Fruit fly (Drosophila melanogaster): ENCODE data around the gene iPLA2-VIA.

iPLA2-VIA gene

DNA sequence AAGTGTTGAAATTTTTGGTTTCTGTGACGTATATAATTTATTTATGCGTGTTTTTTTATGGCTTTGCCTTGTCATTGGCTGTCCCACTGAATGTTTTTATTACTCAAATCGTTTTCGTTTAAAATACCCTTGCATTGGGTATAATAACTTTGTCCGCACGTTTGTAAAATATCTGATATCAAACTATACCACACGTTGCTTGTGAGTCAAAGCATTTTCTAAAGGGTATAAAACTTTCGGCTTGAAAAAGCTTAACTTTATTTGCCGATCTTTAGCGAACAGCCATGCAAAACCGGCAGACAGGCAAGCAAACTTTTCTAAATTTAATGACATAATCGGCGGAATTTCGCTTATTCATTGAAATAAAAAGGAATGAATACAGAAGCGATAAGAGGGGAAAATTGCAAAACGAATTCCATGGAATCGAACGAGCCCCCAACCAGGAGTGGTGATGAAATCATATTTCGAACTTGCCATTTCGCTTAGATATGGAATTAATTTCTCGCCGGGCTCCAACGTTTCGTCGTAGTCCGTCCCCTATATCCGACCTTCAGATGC, 16.6 kb downstream of the iPLA2-VIA start:
- TF ChIP-seq pan (optimal IDR thresholded peaks at IDR 0.05): no peak
- no peak for TF ChIP-seq psq (optimal IDR thresholded peaks at IDR 0.05)
- TF ChIP-seq Dll (optimal IDR thresholded peaks at IDR 0.05): no peak
- TF ChIP-seq usp (GFP tag; optimal IDR thresholded peaks at IDR 0.05): no peak
- no peak for TF ChIP-seq EcR (GFP tag; optimal IDR thresholded peaks at IDR 0.05)
- no peak for TF ChIP-seq CG8478 (optimal IDR thresholded peaks at IDR 0.05)

- TF ChIP-seq Dll (optimal IDR thresholded peaks at IDR 0.05) (no peak), CG8478 (optimal IDR thresholded peaks at IDR 0.05) (no peak), usp (GFP tag; optimal IDR thresholded peaks at IDR 0.05) (no peak), EcR (GFP tag; optimal IDR thresholded peaks at IDR 0.05) (no peak), pan (optimal IDR thresholded peaks at IDR 0.05) (no peak), psq (optimal IDR thresholded peaks at IDR 0.05) (no peak)
Measured at dm6 chr3L:9846577-9847342, 17.4 kb downstream of the iPLA2-VIA start.

DNA sequence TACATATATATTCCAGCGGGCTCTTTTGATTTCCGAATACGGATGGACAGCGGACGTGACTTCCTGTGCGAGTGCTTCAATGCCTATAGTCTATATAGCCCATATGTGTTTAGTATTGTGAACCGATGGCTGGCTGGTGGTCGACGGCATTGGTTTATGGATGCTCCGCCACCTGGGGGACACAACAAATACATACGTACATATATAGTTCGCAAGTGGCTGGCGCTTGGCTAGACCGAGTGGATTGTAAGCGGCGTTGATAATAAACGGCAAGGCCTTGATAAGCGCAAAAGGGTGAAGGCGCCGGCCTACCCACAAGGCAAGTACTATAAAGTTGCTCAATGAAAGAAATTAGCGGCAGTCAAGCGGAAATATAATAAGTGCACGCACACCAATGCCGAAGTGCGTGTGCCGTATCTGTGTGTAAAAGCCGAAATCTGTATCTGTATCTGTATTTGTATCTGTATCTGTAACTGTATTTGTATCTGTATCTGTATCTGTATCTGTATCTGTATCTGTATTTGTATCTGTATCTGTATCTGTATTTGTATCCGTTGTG, 18.1 kb downstream of the iPLA2-VIA start:
- TF ChIP-seq psq (optimal IDR thresholded peaks at IDR 0.05): no peak
- no peak for TF ChIP-seq pan (optimal IDR thresholded peaks at IDR 0.05)
- no peak for TF ChIP-seq EcR (GFP tag; optimal IDR thresholded peaks at IDR 0.05)
- TF ChIP-seq Dll (optimal IDR thresholded peaks at IDR 0.05): no peak
- TF ChIP-seq usp (GFP tag; optimal IDR thresholded peaks at IDR 0.05): no peak
- no peak for TF ChIP-seq CG8478 (optimal IDR thresholded peaks at IDR 0.05)

- TF ChIP-seq CG8478 (optimal IDR thresholded peaks at IDR 0.05) (no peak), pan (optimal IDR thresholded peaks at IDR 0.05) (no peak), psq (optimal IDR thresholded peaks at IDR 0.05) (no peak), Dll (optimal IDR thresholded peaks at IDR 0.05) (no peak), usp (GFP tag; optimal IDR thresholded peaks at IDR 0.05) (no peak), EcR (GFP tag; optimal IDR thresholded peaks at IDR 0.05) (no peak)
Measured at dm6 chr3L:9842043-9842442, 22.1 kb downstream of the iPLA2-VIA start.

DNA sequence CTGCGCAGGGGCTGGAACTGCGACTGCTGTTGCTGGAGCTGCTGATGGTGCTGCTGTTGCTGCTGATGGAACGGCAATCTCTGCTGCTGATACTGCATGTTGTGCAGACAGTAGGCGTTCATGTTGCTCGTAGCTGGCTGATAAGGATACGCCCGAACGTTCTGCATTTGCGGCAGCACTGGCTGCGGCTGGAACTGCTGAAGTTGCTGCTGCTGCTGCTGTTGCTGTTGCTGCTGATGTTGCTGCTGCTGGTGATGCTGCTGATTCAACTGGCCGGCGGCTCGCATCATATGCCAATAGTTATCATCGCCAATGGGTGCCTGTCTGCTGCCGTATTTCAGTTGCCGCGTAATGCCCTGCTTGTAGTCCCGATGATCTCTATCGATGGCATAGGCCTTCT, 23.4 kb downstream of the iPLA2-VIA start:
- no peak for TF ChIP-seq psq (optimal IDR thresholded peaks at IDR 0.05)
- TF ChIP-seq EcR (GFP tag; optimal IDR thresholded peaks at IDR 0.05): no peak
- TF ChIP-seq usp (GFP tag; optimal IDR thresholded peaks at IDR 0.05): no peak

dm6 chr3L:9838534-9838933, 25.6 kb downstream of the iPLA2-VIA start, which contains the start of gene Cdk8:
Cdk8 (minus strand) TSS chr3L:9838670.
- TF ChIP-seq CG8478 (optimal IDR thresholded peaks at IDR 0.05): no peak
- TF ChIP-seq Dll (optimal IDR thresholded peaks at IDR 0.05): no peak
- no peak for TF ChIP-seq usp (GFP tag; optimal IDR thresholded peaks at IDR 0.05)
- TF ChIP-seq EcR (GFP tag; optimal IDR thresholded peaks at IDR 0.05): no peak
- TF ChIP-seq pan (optimal IDR thresholded peaks at IDR 0.05): no peak
- no peak for TF ChIP-seq psq (optimal IDR thresholded peaks at IDR 0.05)

dm6 chr3L:9837053-9837452, 27.1 kb downstream of the iPLA2-VIA start:
- TF ChIP-seq Dll (optimal IDR thresholded peaks at IDR 0.05) (no peak), EcR (GFP tag; optimal IDR thresholded peaks at IDR 0.05) (no peak), psq (optimal IDR thresholded peaks at IDR 0.05) (no peak)

dm6 chr3L:9836524-9837047, 27.6 kb downstream of the iPLA2-VIA start, which contains the start of gene I-2:
I-2 (minus strand) TSS chr3L:9836805.
- no peak for TF ChIP-seq usp (GFP tag; optimal IDR thresholded peaks at IDR 0.05)
- no peak for TF ChIP-seq CG8478 (optimal IDR thresholded peaks at IDR 0.05)
- TF ChIP-seq EcR (GFP tag; optimal IDR thresholded peaks at IDR 0.05): no peak
- no peak for TF ChIP-seq Dll (optimal IDR thresholded peaks at IDR 0.05)
- no peak for TF ChIP-seq psq (optimal IDR thresholded peaks at IDR 0.05)
- no peak for TF ChIP-seq pan (optimal IDR thresholded peaks at IDR 0.05)

DNA sequence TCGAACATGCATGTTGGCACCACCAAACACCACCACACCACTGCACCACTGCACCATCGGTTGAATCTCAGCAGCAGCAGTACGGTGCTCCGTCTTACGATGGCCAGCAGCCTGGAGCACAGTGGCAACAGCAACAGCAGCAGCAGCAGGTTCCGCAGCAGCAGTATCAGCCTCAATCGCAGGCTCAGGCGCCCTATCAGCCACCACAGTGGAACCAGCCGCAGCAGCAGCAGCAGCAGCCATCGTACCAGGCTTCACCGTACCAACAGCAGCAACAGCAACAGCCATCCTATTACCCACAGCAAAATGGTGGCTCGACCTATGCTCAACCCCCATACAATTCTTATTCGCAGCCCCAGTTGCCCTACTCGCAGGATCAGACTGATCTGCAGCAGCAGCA, 32.0 kb downstream of the iPLA2-VIA start:
- TF ChIP-seq EcR (GFP tag; optimal IDR thresholded peaks at IDR 0.05) (no peak), usp (GFP tag; optimal IDR thresholded peaks at IDR 0.05) (no peak), Dll (optimal IDR thresholded peaks at IDR 0.05) (no peak), pan (optimal IDR thresholded peaks at IDR 0.05) (no peak), psq (optimal IDR thresholded peaks at IDR 0.05) (no peak), CG8478 (optimal IDR thresholded peaks at IDR 0.05) (no peak)

DNA sequence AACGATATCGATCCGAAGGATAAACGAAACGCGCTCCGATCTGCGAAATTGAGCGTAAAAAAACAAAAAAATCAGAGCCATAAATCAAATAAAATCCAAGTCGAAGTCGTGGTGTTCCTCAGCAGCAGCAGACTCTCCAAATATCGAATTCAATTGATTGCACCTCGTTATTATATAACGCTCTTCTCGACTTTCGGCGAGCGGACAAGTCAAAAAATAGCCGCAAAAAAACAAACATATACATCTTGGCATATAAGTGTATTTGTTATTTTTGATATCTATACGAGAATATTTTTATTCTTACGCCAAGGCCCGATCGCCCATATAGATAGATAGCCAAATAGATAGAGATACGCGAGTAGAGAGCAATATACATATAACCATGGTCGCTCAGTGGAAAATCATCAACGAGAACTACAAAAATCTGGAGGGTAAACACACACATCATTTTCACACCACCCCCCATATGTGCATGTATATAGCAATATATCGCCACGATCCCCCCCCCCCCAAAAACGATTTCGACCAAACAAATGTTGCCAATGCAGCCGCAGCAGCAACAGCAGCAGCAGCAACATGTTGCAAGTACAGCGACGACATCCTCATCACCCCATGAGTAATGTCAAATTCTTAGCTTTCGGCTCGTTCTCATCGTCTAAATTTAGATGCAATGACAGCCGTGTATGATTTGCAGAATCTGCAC, 34.4 kb downstream of the iPLA2-VIA start:
- TF ChIP-seq usp (GFP tag; optimal IDR thresholded peaks at IDR 0.05) (no peak), pan (optimal IDR thresholded peaks at IDR 0.05) (no peak), psq (optimal IDR thresholded peaks at IDR 0.05) (no peak), Dll (optimal IDR thresholded peaks at IDR 0.05) (no peak), CG8478 (optimal IDR thresholded peaks at IDR 0.05) (no peak), EcR (GFP tag; optimal IDR thresholded peaks at IDR 0.05) (no peak)

- TF ChIP-seq CG8478 (optimal IDR thresholded peaks at IDR 0.05) (no peak), usp (GFP tag; optimal IDR thresholded peaks at IDR 0.05) (no peak), psq (optimal IDR thresholded peaks at IDR 0.05) (no peak), EcR (GFP tag; optimal IDR thresholded peaks at IDR 0.05) (no peak)
Measured at dm6 chr3L:9829154-9829553, 35.0 kb downstream of the iPLA2-VIA start.

DNA sequence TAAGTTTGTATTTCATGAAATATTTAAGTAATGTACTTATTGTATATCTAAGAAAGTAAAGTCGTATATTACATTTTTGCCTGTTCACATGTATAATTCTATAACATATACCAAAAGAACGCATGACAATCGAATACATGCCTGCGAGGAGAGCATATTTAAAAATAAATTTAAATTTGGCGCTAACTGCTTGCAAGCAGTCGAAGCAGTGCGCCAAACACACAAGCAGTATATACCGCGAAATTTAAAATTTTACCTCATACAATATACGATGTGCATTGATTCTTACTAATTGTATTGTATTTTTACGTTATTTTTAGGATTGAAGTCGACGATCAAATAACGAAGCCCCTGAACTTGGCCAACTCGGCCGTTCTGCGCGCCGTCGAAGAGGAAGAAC, 39.9 kb downstream of the iPLA2-VIA start:
- TF ChIP-seq CG8478 (optimal IDR thresholded peaks at IDR 0.05) (no peak), Dll (optimal IDR thresholded peaks at IDR 0.05) (no peak), pan (optimal IDR thresholded peaks at IDR 0.05) (no peak), psq (optimal IDR thresholded peaks at IDR 0.05) (no peak), EcR (GFP tag; optimal IDR thresholded peaks at IDR 0.05) (no peak)

All from whole organism.